Fruit fly (Drosophila melanogaster): ENCODE results near the gene CG2993.

DNA sequence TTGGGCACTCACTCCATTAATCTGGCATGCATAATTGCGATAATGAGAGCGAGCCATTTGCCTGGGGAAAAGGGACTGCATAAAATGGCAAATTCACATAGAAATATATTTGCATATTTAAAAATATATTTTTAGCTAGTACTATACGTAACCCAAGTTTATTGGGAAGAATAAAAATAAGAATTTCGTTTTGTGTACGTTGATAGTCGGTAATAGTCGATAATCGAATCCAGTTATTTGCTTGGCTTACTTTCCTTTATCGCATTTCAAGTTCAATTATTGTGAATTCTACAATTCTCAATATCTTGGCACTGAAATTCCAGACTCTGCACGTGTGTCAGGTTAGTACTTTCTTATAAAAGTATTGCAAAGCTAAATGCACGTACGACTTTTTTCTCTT lies 7.1 kb downstream of the CG2993 start, which contains the start of gene CG3014:
- no peak for TF ChIP-seq Myc (optimal IDR thresholded peaks at IDR 0.05)
- TF ChIP-seq fru (GFP tag; optimal IDR thresholded peaks at IDR 0.05) = no peak
- TF ChIP-seq CG9705 (GFP tag; optimal IDR thresholded peaks at IDR 0.05) = no peak
- no peak for TF ChIP-seq lola (GFP tag; optimal IDR thresholded peaks at IDR 0.05)
- TF ChIP-seq OdsH (GFP tag; optimal IDR thresholded peaks at IDR 0.05) = no peak
- no peak for TF ChIP-seq Sp1 (GFP tag; optimal IDR thresholded peaks at IDR 0.05)
- no peak for TF ChIP-seq CrebA (GFP tag; optimal IDR thresholded peaks at IDR 0.05; ENCODE audit: borderline replicate concordance)
- no peak for TF ChIP-seq rgr (GFP tag; optimal IDR thresholded peaks at IDR 0.05)
- TF ChIP-seq Hr78 (GFP tag; optimal IDR thresholded peaks at IDR 0.05) = no peak
- TF ChIP-seq psq (GFP tag; optimal IDR thresholded peaks at IDR 0.05) = no peak
- no peak for TF ChIP-seq jim (GFP tag; optimal IDR thresholded peaks at IDR 0.05)

Data from whole organism, wandering third instar larva.